Worm (Caenorhabditis elegans): ENCODE results near the gene srh-211.

The srh-211 gene

ce11 chrV:4112516-4112915, 31.3 kb upstream of the srh-211 start, which contains the start of gene srw-134:
Gene srw-134, minus strand, starts transcription at chrV:4112616.
- TF ChIP-seq ceh-40 (GFP tag; IDR thresholded peaks at IDR 0.05) (no peak), ccch-3 (GFP tag; optimal IDR thresholded peaks at IDR 0.05) (no peak), unc-130 (GFP tag; optimal IDR thresholded peaks at IDR 0.05) (no peak), F57A8.1 (GFP tag; optimal IDR thresholded peaks at IDR 0.05) (no peak), ceh-58 (GFP tag; IDR thresholded peaks at IDR 0.05) (no peak), mes-4 (tag; optimal IDR thresholded peaks at IDR 0.05) (no peak), lin-54 (GFP tag; optimal IDR thresholded peaks at IDR 0.05) (no peak), ceh-100 (GFP tag; IDR thresholded peaks at IDR 0.05) (no peak), efl-1 (GFP tag; optimal IDR thresholded peaks at IDR 0.05) (no peak), hrde-1 (tag; optimal IDR thresholded peaks at IDR 0.05; ENCODE audit: borderline replicate concordance) (no peak), Y67H2A.10 (GFP tag; conservative IDR thresholded peaks at IDR 0.05) (no peak), cebp-2 (GFP tag; IDR thresholded peaks at IDR 0.05) (no peak)

DNA sequence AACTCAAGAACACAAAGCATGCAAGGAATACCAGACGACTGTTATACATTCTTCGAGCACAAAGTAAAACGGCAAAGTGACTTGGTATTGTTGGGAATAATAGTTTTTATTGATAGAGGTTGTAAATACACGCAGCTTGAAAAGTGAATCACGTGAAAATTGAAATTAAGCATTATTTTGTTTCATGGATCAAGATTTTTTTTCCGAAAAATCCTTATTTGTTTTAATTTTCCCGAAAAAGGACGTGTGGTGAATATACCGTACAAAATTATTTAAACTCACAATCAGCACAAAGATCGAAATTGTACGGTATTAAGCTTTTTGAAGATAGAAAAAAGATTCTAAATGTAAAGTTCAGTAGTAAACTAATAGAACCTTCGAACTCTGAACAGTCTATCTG, 28.7 kb upstream of the srh-211 start, which contains the start of gene clc-18:
TSS of gene clc-18 (minus strand) at position 101 of the 400 bp plus-strand sequence.
- no peak for TF ChIP-seq F22D6.2 (tag; optimal IDR thresholded peaks at IDR 0.05)

DNA sequence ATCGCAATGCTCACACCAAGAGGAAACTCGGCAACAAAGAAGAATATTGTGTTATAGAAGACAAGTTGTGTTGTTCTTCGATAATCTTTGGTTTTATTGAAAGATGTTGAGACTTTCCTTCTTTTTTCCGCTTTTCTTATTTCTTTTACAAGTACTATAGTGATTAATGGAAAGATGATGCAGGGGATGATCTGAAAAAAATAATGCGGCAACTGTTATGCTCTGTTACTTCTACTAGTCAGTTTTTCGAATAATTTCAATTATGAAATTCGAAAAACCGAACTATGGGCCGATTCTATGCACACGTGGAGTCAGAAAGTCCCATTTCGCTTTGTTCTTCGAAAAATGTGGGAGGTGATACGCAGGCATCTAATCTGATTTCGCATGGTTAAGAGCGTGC, 25.5 kb upstream of the srh-211 start:
- TF ChIP-seq lin-54 (GFP tag; optimal IDR thresholded peaks at IDR 0.05) = no peak
- TF ChIP-seq lin-26 (GFP tag; IDR thresholded peaks at IDR 0.05) = no peak
- TF ChIP-seq madf-10 (tag; optimal IDR thresholded peaks at IDR 0.05) = no peak
- TF ChIP-seq B0035.1 (tag; optimal IDR thresholded peaks at IDR 0.05) = no peak
- no peak for TF ChIP-seq C17E4.6 (GFP tag; IDR thresholded peaks at IDR 0.05)
- TF ChIP-seq rpc-1 (optimal IDR thresholded peaks at IDR 0.05) = no peak
- TF ChIP-seq rpc-1 (tag; optimal IDR thresholded peaks at IDR 0.05) = no peak
- TF ChIP-seq let-607 (tag; optimal IDR thresholded peaks at IDR 0.05) = no peak
- TF ChIP-seq hlh-12 (tag; optimal IDR thresholded peaks at IDR 0.05) = no peak
- TF ChIP-seq athp-1 (tag; optimal IDR thresholded peaks at IDR 0.05) = no peak
- TF ChIP-seq Y53F4B.3 (GFP tag; IDR thresholded peaks at IDR 0.05) = no peak
- TF ChIP-seq nhr-90 (tag; optimal IDR thresholded peaks at IDR 0.05) = no peak

ce11 chrV:4104298-4104697, 23.1 kb upstream of the srh-211 start, which contains the start of gene srj-39:
Gene srj-39, plus strand, starts transcription at chrV:4104598.
- TF ChIP-seq let-607 (tag; optimal IDR thresholded peaks at IDR 0.05) (no peak), K12H6.12 (tag; optimal IDR thresholded peaks at IDR 0.05) (no peak), let-526 (GFP tag; IDR thresholded peaks at IDR 0.05) (no peak), tlf-1 (GFP tag; optimal IDR thresholded peaks at IDR 0.05) (no peak), madf-10 (tag; optimal IDR thresholded peaks at IDR 0.05) (no peak), nhr-27 (tag; optimal IDR thresholded peaks at IDR 0.05) (no peak), snpc-1.3 (tag; optimal IDR thresholded peaks at IDR 0.05; ENCODE audit: insufficient read depth) (no peak), repo-1 (tag; optimal IDR thresholded peaks at IDR 0.05) (no peak), mcd-1 (GFP tag; IDR thresholded peaks at IDR 0.05) (no peak), snpc-4 (GFP tag; optimal IDR thresholded peaks at IDR 0.05) (no peak), snpc-4 (tag; optimal IDR thresholded peaks at IDR 0.05) (no peak), ceh-40 (GFP tag; IDR thresholded peaks at IDR 0.05) (no peak), aptf-3 (GFP tag; IDR thresholded peaks at IDR 0.05) (no peak), die-1 (tag; optimal IDR thresholded peaks at IDR 0.05) (no peak)
